Fruit fly (Drosophila melanogaster) whole organism, embryonic: ENCODE measurements around the gene fru.

ENCODE experiments used
- CG11723 ChIP-seq: fragments of 200-800 bp; sonication (Bioruptor generic); optimal IDR thresholded peaks from 2 replicates; lab custom pipeline; 2017; ENCODE audit warnings: missing biosample characterization, mild to moderate bottlenecking, missing genetic modification characterization
- Nf-YA ChIP-seq: fragments of 200-800 bp; sonication (Bioruptor generic); IDR thresholded peaks from 2 replicates; pipeline ENCODE4 v1.3.6; 2022; ENCODE audit warnings: missing biosample characterization, missing genetic modification characterization
- Xbp1 ChIP-seq: fragments of 200-800 bp; sonication (Bioruptor generic); optimal IDR thresholded peaks from 3 replicates; lab custom pipeline; 2016; ENCODE audit warnings: missing biosample characterization, mild to moderate bottlenecking, missing genetic modification characterization
- schlank ChIP-seq: fragments of 200-800 bp; sonication (Bioruptor generic); optimal IDR thresholded peaks from 2 replicates; lab custom pipeline; 2018; ENCODE audit warnings: missing biosample characterization, mild to moderate bottlenecking, missing genetic modification characterization

DNA sequence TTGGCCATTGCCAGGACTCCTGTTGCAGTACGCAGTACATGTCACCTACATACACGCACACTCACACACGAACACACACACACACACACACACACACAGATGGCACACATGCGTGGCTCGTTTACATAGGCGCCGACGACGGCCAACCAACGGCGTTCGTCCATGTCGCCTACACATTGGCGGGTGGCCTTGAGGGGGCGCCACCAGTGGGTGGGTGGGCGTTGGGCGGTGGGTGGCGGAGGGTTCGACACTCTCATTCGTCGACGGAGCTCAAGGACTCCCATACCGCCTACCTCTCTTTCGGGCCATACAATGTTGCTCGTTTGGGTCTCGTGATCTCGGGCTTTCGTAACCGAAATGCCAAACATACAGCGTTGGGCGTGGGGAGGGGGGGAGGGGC, 3.4 kb upstream of the fru start:
- TF ChIP-seq Nf-YA = no peak
- TF ChIP-seq schlank = no peak
- TF ChIP-seq CG11723 (GFP tag; lab: Kevin White, UChicago) = no peak
- no peak for TF ChIP-seq Xbp1 (GFP tag; lab: Kevin White, UChicago)
